Worm (Caenorhabditis elegans) whole organism, young adult: ENCODE results near the gene AC3.5.

ENCODE experiments used
- ekl-4 ChIP-seq: fragments of 200-800 bp; sonication (Bioruptor generic); IDR thresholded peaks from 2 replicates; pipeline ENCODE4 v1.3.6; 2022; ENCODE audit warnings: missing genetic modification reagents, missing genetic modification characterization, missing compliant biosample characterization
- ets-4 ChIP-seq: fragments of 200-800 bp; sonication (Bioruptor generic); optimal IDR thresholded peaks from 2 replicates; lab custom pipeline; 2018; ENCODE audit warnings: mild to moderate bottlenecking, missing genetic modification characterization, missing compliant biosample characterization
- let-526 ChIP-seq: fragments of 200-800 bp; sonication (Bioruptor generic); IDR thresholded peaks from 2 replicates; pipeline ENCODE4 v1.3.6; 2022; ENCODE audit warnings: missing genetic modification reagents, missing genetic modification characterization, missing compliant biosample characterization
- nfya-2 ChIP-seq: fragments of 200-800 bp; sonication (Bioruptor generic); IDR thresholded peaks from 2 replicates; pipeline ENCODE4 v1.3.6; 2022; ENCODE audit warnings: missing genetic modification reagents, missing genetic modification characterization, missing compliant biosample characterization
- pha-4 ChIP-seq: fragments of 150-350 bp; sonication (generic microtip); optimal IDR thresholded peaks from 2 replicates; lab custom pipeline; 2014; ENCODE audit warnings: missing biosample characterization, missing genetic modification reagents, missing genetic modification characterization
- rcor-1 ChIP-seq: fragments of 200-800 bp; sonication (Bioruptor generic); IDR thresholded peaks from 2 replicates; pipeline ENCODE4 v1.3.6; 2022; ENCODE audit warnings: missing genetic modification reagents, missing genetic modification characterization, missing compliant biosample characterization
- unc-62 ChIP-seq: fragments of 150-350 bp; optimal IDR thresholded peaks from 2 replicates; lab custom pipeline; 2014; ENCODE audit warnings: missing biosample characterization, missing genetic modification reagents, missing genetic modification characterization
- zfh-2 ChIP-seq: fragments of 200-800 bp; sonication (Bioruptor generic); conservative IDR thresholded peaks from 2 replicates; pipeline ENCODE4 v1.3.6; 2022; ENCODE audit warnings: missing genetic modification reagents, missing genetic modification characterization, missing compliant biosample characterization
- ztf-18 ChIP-seq: sonication (generic microtip); optimal IDR thresholded peaks from 2 replicates; lab custom pipeline; 2016; ENCODE audit warnings: missing genotype, mild to moderate bottlenecking, missing genetic modification characterization, missing compliant biosample characterization

ce11 chrV:10371951-10372350, 16.4 kb upstream of the AC3.5 start, which contains the start of gene ugt-49:
- TF ChIP-seq unc-62 (GFP tag; lab: Kevin White, UChicago), result no peak
- TF ChIP-seq let-526, result no peak
- TF ChIP-seq pha-4 (tag; lab: Kevin White, UChicago), result no peak
- TF ChIP-seq nfya-2 (GFP tag; lab: Robert Waterston, UW), result no peak
- no peak for TF ChIP-seq ekl-4 (GFP tag; lab: Robert Waterston, UW)
- TF ChIP-seq ztf-18, result no peak
- TF ChIP-seq rcor-1 (GFP tag; lab: Robert Waterston, UW), result no peak
- no peak for TF ChIP-seq zfh-2 (GFP tag; lab: Robert Waterston, UW)
- TF ChIP-seq ets-4, result no peak
